Worm (Caenorhabditis elegans) whole organism, L4/young adult: ENCODE measurements around the gene lin-52.

Experiments
- W03F9.2 ChIP-seq: fragments of 150-350 bp; optimal IDR thresholded peaks from 2 replicates; lab custom pipeline; 2014; ENCODE audit warnings: missing biosample characterization, missing genetic modification characterization
- dao-5 ChIP-seq: sonication (generic microtip); optimal IDR thresholded peaks from 2 replicates; lab custom pipeline; 2016; ENCODE audit warnings: missing genotype, missing genetic modification characterization, moderate library complexity, missing compliant biosample characterization
- him-1 ChIP-seq: sonication (generic microtip); optimal IDR thresholded peaks from 2 replicates; lab custom pipeline; 2016; ENCODE audit warnings: missing genotype, missing genetic modification reagents, missing genetic modification characterization, missing compliant biosample characterization

Gene lin-52

ce11 chrIII:9824330-9824934, at the start of gene lin-52:
TSS of gene lin-52 (minus strand) at chrIII:9824750.
- TF ChIP-seq dao-5 (tag; lab: Kevin White, UChicago) (no peak), W03F9.2 (tag; lab: Kevin White, UChicago) (no peak), him-1 (tag; lab: Kevin White, UChicago) (no peak)

- TF ChIP-seq him-1 (tag; lab: Kevin White, UChicago) (no peak), dao-5 (tag; lab: Kevin White, UChicago) (no peak), W03F9.2 (tag; lab: Kevin White, UChicago) (no peak)
These were observed 46.5 kb upstream of the lin-52 start, which contains the start of gene ZK757.1 for ce11 chrIII:9871032-9871431. TSS of gene ZK757.1 (minus strand) at chrIII:9871132.

- TF ChIP-seq W03F9.2 (tag; lab: Kevin White, UChicago) = peak; percentile 65
- TF ChIP-seq dao-5 (tag; lab: Kevin White, UChicago) = no peak
These were observed 43.4 kb upstream of the lin-52 start, which contains the start of gene dhhc-4 for ce11 chrIII:9867780-9868503. TSS of gene dhhc-4 (minus strand) at chrIII:9867792.

DNA sequence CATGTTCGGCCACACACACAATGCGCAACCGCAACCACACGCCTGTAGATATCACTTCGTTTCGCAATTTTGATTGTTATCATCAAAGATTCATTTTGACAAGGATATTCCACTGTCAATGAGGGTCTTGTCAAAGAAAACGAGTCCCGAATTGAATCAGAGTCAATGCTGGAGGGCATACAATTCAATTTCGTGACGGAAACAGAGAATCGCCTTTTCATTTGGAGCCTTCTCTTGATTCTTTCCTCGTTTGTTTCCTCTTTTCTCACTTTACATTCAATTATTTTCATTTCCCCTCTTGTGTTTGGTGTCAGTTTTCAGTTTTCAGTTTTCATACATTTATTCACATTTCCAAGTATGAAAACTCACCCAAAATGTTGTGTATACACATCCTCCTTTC, 42.8 kb upstream of the lin-52 start:
- TF ChIP-seq dao-5 (tag; lab: Kevin White, UChicago) = no peak
- no peak for TF ChIP-seq W03F9.2 (tag; lab: Kevin White, UChicago)
- no peak for TF ChIP-seq him-1 (tag; lab: Kevin White, UChicago)

- TF ChIP-seq him-1 (tag; lab: Kevin White, UChicago) = no peak
- no peak for TF ChIP-seq W03F9.2 (tag; lab: Kevin White, UChicago)
- no peak for TF ChIP-seq dao-5 (tag; lab: Kevin White, UChicago)
These were observed 37.9 kb upstream of the lin-52 start for ce11 chrIII:9862469-9862868.

DNA sequence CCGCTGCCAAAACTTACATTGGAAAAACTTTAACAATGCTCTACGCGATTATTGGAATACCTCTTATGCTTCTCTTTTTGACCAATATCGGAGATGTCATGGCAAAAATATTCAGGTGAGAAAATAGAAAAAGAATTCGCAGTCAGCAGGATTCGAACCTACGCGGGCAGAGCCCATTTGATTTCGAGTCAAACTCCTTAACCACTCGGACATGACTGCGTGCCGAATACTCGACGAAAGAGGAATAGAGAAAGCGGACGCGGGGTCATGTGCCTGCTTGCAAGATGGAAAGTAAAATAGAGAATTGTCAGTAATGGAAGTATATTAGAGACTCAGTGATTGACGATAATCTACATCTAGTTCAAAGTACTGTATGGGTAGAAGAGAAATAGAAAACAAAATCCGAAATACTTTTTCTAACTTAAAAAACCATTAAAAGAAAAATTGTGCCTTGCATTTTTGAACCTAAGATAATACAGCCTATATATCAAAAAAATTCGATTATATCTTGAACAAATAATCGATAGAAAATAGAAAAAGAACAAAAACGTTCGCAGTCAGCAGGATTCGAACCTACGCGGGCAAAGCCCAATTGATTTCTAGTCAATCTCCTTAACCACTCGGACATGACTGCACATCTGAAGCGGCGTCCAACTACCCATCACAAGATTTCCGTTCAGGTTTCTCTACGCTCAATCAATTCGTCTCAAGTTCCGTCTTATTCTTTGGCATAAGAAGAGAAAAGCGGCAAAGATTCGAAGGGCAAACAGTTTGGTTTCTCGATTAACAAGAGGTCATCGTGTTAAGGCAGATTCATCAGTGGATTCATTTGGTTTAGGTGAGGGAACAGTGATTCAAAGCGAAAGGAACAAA, 37.2 kb upstream of the lin-52 start:
- TF ChIP-seq him-1 (tag; lab: Kevin White, UChicago) (peak; percentile 50), W03F9.2 (tag; lab: Kevin White, UChicago) (no peak), dao-5 (tag; lab: Kevin White, UChicago) (peak; percentile 28)

DNA sequence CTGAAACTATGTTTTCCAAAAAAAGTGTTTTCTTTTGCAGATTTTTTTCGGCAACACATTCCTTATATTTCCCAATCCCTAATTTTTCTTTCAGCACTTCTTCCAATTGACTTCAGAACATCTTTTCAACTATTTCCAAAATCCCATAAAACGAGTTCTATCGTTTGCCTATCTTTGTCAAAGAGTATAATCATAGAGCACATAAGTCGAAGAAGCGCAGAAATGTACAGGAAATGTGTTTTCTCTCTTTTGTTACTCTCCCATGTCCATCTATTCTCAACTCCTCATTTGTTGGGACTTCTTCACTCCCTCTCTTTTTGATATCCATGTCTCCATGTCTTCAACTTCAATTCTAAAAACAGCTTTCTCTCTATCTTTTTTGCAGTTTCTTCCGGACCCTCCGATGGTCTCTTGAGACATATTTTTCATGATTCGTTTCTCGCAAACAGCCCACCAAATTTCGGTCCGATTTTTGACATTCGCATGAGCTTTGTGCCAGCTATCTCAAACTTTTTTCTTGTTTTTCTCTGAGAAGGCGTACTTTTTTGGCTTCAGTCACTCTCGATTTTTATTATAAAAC, 35.7 kb upstream of the lin-52 start, which contains the start of gene twk-48:
TSS of gene twk-48 (plus strand) at position 530 of the 580 bp plus-strand sequence.
- TF ChIP-seq W03F9.2 (tag; lab: Kevin White, UChicago) = no peak
- TF ChIP-seq him-1 (tag; lab: Kevin White, UChicago) = no peak
- no peak for TF ChIP-seq dao-5 (tag; lab: Kevin White, UChicago)

- TF ChIP-seq dao-5 (tag; lab: Kevin White, UChicago) (no peak), W03F9.2 (tag; lab: Kevin White, UChicago) (no peak), him-1 (tag; lab: Kevin White, UChicago) (no peak)
These were observed 34.7 kb upstream of the lin-52 start, which contains the start of gene gpdh-2 for ce11 chrIII:9859133-9859775. TSS of gene gpdh-2 (minus strand) at chrIII:9859183.

DNA sequence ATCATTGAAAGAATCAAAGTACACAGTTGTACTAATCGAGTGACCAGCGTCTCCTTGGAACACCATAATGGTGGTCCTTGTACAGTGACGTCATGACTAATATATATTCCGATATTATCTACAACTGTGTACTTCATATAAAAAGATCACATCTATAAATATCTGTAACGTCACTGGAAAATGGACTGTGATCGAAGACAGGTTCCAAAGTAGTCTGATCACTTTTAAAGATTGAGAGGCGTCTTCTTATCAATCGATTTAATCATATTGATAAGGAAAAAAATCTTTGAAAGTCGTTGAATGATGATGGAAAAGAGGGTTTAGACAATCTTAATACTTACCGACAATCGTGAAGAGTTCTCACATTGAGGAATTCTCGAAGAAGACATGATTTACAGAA, 33.5 kb upstream of the lin-52 start:
- TF ChIP-seq him-1 (tag; lab: Kevin White, UChicago) = no peak
- TF ChIP-seq W03F9.2 (tag; lab: Kevin White, UChicago) = no peak
- no peak for TF ChIP-seq dao-5 (tag; lab: Kevin White, UChicago)

- TF ChIP-seq dao-5 (tag; lab: Kevin White, UChicago) = no peak
These were observed 32.6 kb upstream of the lin-52 start for ce11 chrIII:9857110-9857509.

DNA sequence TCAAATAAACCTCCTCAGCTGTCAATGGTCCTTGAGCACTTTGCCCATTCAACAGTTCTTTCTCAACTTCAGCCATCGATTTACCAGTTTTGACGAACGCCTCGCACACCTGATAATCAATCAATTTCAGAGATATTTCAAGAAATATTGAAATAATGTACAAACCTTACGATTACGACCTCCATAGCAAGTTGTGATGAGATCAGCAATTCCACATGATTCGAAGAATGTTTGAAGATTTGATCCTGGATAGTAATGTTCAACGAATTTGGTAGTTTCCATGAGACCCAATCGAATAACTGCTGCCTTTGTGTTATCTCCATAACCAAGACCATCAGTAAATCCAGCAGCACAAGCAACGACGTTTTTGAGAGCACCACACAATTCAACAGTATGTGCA, 30.4 kb upstream of the lin-52 start:
- no peak for TF ChIP-seq dao-5 (tag; lab: Kevin White, UChicago)
- no peak for TF ChIP-seq him-1 (tag; lab: Kevin White, UChicago)
- TF ChIP-seq W03F9.2 (tag; lab: Kevin White, UChicago) = no peak
